Fruit fly (Drosophila melanogaster) Kc167 (cell line): ENCODE measurements around the gene AsnS.

Source experiments
- Myc ChIP-seq: fragments of >200 bp; optimal IDR thresholded peaks from 2 replicates; lab custom pipeline; 2017; ENCODE audit warnings: missing external identifiers
- Sin3A ChIP-seq: fragments of >200 bp; optimal IDR thresholded peaks from 2 replicates; lab custom pipeline; 2018; ENCODE audit warnings: missing external identifiers
- h ChIP-seq: fragments of >200 bp; optimal IDR thresholded peaks from 3 replicates; lab custom pipeline; 2018; ENCODE audit warnings: missing external identifiers
- insv ChIP-seq: fragments of >200 bp; optimal IDR thresholded peaks from 3 replicates; lab custom pipeline; 2018; ENCODE audit warnings: missing external identifiers
- psq ChIP-seq: fragments of >200 bp; optimal IDR thresholded peaks from 2 replicates; lab custom pipeline; 2017; ENCODE audit warnings: missing external identifiers
- ttk ChIP-seq: sonication (Bioruptor generic); optimal IDR thresholded peaks from 2 replicates; lab custom pipeline; 2017; ENCODE audit warnings: missing external identifiers

Gene AsnS

DNA sequence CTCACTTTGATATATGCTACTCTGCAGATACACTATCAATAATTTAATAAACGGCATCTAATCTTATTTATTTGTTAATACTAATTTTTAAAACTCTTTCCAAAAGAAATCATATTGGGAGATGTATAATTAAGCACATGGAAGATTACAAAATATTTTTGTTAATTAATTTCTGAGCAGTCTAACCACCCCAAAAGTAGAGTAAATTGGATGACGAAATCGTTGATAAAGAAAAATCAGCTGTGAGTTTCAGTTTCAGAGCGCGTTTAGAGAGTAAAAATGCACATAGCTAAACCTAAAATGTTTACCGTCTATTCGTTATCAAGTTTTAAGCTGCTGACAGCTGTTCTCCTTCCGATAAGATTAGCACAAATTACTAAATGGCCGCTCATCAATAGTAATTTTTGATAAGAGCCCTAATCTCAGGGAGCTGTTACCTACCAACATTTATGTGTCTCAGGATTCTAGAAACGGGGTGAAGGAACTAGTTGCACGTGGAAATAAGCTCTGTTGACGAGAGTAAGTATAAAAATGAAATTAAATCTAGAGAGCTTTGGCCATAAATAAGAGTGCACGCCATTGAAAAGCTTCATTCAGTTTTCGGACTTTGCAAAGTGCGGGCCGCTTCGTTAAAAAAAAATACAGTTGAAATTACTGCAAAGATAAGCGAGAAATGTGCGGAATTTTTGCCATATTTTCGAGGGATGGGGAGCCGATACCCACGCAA lies at the start of gene AsnS, which contains the start of gene chb:
Gene AsnS (plus strand): TSS at position 592 of the 727 bp plus-strand sequence.
Gene chb (plus strand): TSS at position 327 of the 727 bp plus-strand sequence.
- TF ChIP-seq Sin3A (lab: Kevin White, UChicago) (no peak), insv (lab: Kevin White, UChicago) (no peak)

DNA sequence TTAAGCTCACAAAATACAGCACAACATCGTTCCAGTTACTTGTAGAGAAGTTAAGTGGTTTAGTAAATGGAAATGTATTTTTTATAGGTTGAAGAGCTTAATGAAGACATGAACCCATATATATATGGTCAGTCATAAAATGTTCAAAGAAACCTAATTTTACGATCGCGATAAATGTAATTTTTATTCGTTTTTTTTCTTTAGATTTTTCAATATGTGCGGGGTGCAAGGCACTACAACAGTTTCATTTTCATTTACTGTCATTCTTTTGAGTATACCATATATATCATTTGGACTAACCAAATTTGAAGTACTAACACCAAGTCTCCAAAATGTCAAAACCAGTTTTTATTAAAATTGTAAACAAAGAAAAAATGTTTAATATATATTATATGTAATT lies 49.5 kb upstream of the AsnS start, which contains the start of gene CG33284:
Gene CG33284 (plus strand): TSS at position 301 of the 400 bp plus-strand sequence.
- TF ChIP-seq h (lab: Kevin White, UChicago) (no peak), Sin3A (lab: Kevin White, UChicago) (no peak), Myc (lab: Kevin White, UChicago) (no peak), psq (lab: Kevin White, UChicago) (no peak), ttk (lab: Kevin White, UChicago) (no peak), insv (lab: Kevin White, UChicago) (no peak)

DNA sequence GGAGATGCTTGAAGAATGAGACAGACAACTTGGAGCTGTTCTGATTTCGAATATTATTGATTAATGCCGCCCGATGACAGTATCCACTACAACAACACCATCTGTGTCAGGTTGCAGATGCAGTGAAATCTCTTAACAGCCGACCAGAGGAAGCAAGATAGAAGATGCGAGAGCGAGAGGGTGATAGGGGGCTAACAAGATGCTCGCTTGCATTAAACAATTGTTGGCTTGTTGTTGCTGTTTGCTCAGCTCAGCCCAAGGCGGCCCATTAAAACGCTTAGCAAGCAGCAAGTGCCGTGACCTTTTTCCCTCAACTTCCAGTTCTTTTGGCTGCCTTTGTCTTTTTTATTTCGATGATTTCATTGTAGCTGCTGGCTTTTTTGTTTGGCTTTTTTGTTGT lies 43.2 kb upstream of the AsnS start:
- no peak for TF ChIP-seq ttk (lab: Kevin White, UChicago)
- no peak for TF ChIP-seq h (lab: Kevin White, UChicago)
- TF ChIP-seq Sin3A (lab: Kevin White, UChicago) = no peak
- no peak for TF ChIP-seq psq (lab: Kevin White, UChicago)
- TF ChIP-seq insv (lab: Kevin White, UChicago) = no peak
- TF ChIP-seq Myc (lab: Kevin White, UChicago) = no peak

DNA sequence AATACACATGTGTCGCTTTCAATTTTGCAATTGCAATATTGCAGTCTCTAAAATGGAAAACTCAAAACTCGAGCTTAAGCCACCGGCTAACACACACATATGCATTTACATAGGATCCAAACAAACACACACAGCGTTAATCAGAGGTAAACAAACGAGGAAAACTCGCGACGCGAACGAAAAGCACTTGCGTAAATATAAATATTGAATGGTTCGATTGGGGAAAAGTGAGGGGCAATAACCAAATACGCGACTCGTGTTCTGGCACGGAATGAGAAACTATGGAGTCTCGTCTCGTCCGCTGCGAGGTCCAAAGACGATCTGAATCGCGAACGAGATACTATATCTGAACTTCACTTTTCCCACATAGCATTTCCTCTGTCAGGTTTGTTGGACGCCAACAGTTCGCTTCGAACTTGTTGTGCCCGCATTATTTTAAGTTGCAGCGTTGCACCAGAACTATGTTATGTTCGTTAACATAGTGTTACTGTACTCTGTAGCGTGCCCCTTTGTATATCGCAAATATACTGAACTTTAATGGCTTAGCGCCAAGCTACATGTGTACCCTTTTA lies 42.0 kb upstream of the AsnS start, which contains the start of gene ko:
Gene ko (minus strand): TSS at position 321 of the 572 bp plus-strand sequence.
- TF ChIP-seq ttk (lab: Kevin White, UChicago) = no peak
- TF ChIP-seq h (lab: Kevin White, UChicago) = no peak
- TF ChIP-seq psq (lab: Kevin White, UChicago) = no peak
- TF ChIP-seq Myc (lab: Kevin White, UChicago) = no peak
- TF ChIP-seq insv (lab: Kevin White, UChicago) = no peak
- no peak for TF ChIP-seq Sin3A (lab: Kevin White, UChicago)

DNA sequence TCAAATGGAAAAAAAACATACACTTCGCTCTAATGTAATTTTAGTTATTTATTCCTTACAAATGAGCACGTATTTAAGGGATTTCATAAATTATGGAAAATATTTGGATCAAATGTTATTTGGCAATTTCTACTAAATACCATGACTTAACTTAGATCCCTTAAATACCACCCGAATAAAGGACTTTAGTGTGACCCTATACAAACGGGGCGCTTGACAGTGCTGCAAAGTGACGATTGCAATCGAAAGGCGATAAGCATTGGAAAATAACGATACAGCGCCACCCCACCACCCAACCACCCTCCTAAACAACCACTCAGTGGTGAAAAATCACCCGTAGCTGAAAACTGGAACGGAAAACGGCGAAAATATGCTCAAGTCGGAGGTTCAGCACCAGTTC lies 41.5 kb upstream of the AsnS start, which contains the start of gene ICA69:
Gene ICA69 (plus strand): TSS at position 20 of the 400 bp plus-strand sequence.
- TF ChIP-seq Sin3A (lab: Kevin White, UChicago) (no peak), psq (lab: Kevin White, UChicago) (no peak), ttk (lab: Kevin White, UChicago) (no peak), Myc (lab: Kevin White, UChicago) (no peak), h (lab: Kevin White, UChicago) (no peak), insv (lab: Kevin White, UChicago) (no peak)

DNA sequence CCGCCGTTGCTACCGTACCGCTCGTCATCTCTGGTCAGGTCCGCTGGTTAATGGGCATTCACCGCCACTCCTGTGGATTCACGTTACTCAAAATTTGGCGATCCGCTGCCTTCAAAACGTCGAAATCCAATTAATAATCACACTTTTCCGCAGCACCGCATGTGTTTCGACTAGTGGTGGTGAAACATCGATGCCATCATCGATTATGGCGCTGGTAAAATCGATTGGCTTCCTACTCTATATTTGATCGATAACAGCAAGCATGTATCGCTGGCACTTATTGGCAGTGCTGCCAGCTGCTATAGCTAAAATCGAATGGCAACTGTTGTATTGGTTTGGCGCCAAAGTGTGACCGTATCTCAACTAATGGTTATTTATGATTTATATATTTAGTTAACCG lies 37.1 kb upstream of the AsnS start:
- TF ChIP-seq psq (lab: Kevin White, UChicago) (no peak), h (lab: Kevin White, UChicago) (no peak)

DNA sequence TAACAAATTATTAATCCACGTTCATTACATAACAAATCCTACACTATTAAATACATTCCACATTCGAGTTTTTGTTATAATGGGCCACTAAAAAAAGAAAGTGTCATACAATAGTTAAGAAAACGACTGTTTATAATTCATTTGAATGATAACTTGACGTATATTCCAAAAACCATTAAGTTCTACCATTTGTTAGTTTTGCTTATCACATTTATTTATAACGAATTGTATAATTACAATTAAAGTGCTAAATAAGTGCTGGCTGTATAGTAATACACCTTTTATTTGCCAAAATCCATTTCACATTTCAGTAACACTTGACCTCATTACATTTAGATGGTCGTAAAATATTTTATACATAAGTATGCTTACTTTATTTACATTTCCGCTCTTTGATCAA lies 36.7 kb upstream of the AsnS start, which contains the start of gene CG10565:
Gene CG10565 (minus strand): TSS at position 101 of the 400 bp plus-strand sequence.
- no peak for TF ChIP-seq psq (lab: Kevin White, UChicago)

DNA sequence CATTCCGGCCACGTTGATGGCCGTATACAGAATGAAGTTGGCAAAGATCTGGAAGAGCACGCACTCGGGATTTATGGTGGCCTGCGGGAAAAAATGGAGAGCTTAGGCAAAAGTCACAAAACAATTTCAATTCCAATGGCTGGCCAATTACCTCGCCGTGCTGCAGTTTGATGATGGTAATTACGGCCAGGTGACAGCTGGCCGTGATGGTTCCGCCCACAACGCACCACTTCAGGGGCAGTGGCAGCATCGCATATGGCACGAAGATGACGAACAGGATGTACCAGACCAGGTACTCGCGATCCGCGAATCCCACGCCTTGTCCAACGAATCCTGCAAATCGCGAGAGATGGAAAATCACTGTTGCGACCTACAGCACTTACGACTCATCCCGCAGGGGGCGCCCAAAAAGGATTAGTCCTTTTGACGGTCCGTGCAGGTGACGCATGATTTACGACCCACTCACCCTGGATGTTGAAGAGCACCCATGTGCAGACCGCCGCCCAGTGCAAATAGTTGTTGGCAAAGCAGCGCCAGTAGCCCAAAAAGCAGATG lies 27.0 kb upstream of the AsnS start:
- TF ChIP-seq insv (lab: Kevin White, UChicago) = no peak

DNA sequence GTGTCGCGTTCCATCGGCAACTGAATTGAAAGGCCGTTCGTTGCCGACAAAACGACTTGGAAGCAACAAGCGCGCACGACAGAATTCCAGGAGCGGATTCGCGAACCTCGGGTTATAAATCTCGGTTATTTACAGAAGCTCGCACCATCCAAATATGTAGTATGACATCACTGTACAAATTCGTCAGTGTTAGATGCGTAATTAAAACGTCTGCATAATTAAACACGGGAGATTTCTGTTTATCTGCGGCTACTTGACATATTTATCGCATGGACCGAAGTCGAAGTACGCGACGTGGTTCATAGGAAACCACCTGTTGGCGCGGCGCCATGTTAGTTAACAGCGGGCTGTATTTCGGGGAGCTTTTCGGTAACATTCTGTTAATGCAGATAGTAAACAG lies 1.0 kb upstream of the AsnS start, which contains the start of gene Ac78C:
Gene Ac78C (minus strand): TSS at position 26 of the 400 bp plus-strand sequence.
- TF ChIP-seq h (lab: Kevin White, UChicago) (no peak), psq (lab: Kevin White, UChicago) (no peak), Sin3A (lab: Kevin White, UChicago) (no peak), Myc (lab: Kevin White, UChicago) (no peak), insv (lab: Kevin White, UChicago) (no peak), ttk (lab: Kevin White, UChicago) (no peak)

DNA sequence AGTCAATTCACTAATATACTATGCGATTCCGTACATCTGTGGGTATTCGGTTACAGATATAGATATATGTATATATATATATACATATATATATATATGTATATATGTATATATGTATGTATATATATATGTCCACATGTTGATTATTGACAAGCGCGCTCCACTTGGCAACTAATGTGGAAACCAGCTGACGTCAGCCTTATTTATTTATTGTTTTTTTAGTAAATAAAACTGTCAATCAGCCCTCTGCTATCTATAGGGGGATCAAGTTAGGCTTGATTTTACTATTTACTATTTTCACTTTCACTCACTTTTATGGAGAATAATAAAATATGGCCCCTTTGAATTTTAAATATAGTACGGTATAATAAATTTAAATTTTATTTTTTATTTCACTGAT lies 2.0 kb downstream of the AsnS start:
- TF ChIP-seq Sin3A (lab: Kevin White, UChicago) (no peak), Myc (lab: Kevin White, UChicago) (no peak), psq (lab: Kevin White, UChicago) (no peak), insv (lab: Kevin White, UChicago) (no peak), h (lab: Kevin White, UChicago) (no peak), ttk (lab: Kevin White, UChicago) (no peak)

DNA sequence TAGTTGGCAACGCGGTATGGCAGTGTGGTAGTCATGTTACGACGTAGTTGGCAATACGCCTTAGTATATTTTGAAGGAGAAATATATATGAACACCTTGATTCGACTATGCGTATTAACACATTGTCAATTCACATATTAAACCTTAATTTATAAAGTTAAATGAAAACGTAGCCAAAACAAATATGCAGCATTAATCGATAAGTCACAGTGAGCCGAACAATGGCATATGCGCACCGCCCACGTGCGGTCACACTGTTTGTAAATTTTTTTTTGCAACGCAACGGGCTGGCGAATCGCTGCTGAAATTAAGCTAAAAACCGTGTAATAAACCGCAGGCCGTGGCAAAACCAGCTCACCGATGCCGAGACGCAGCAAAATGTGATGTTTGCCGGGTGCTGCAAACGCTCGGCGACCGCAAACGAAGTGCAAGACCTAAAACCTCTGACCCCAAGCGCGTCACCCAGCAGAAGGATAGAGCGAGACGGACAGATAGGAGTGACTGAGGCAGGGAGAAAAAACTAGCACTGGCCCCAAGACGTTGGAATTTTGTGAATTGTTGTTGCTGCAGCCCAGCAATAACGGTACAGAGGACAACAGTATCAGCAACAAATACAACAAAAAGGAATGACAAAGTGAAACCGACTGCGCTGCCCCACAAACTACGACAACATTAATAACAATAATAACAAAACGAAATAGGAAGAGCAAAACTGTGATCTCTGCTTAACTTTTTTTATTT lies 2.8 kb downstream of the AsnS start:
- TF ChIP-seq insv (lab: Kevin White, UChicago) (no peak), Sin3A (lab: Kevin White, UChicago) (no peak), Myc (lab: Kevin White, UChicago) (no peak), h (lab: Kevin White, UChicago) (no peak), psq (lab: Kevin White, UChicago) (no peak)
